Worm (Caenorhabditis elegans) whole organism, L4 larva: ENCODE measurements around the gene T24A6.7.

Source experiments
- D1046.2 ChIP-seq: fragments of 200-800 bp; sonication (Bioruptor generic); IDR thresholded peaks from 2 replicates; pipeline ENCODE4 v1.3.6; 2022; ENCODE audit warnings: missing genetic modification characterization, missing compliant biosample characterization
- F10B5.3 ChIP-seq: sonication (generic microtip); optimal IDR thresholded peaks from 2 replicates; lab custom pipeline; 2016; ENCODE audit warnings: mild to moderate bottlenecking, missing genetic modification characterization, missing compliant biosample characterization
- F37D6.2 ChIP-seq: sonication (generic microtip); optimal IDR thresholded peaks from 2 replicates; lab custom pipeline; 2016; ENCODE audit warnings: mild to moderate bottlenecking, missing genetic modification characterization, missing compliant biosample characterization
- R02D3.7 ChIP-seq: fragments of 150-350 bp; sonication (generic microtip); optimal IDR thresholded peaks from 3 replicates; lab custom pipeline; 2014; ENCODE audit warnings: missing biosample characterization, missing genetic modification characterization
- T20F7.1 ChIP-seq: fragments of 200-800 bp; sonication (Bioruptor generic); optimal IDR thresholded peaks from 2 replicates; lab custom pipeline; 2018; ENCODE audit warnings: mild to moderate bottlenecking, missing genetic modification characterization, missing compliant biosample characterization
- Y48G9A.11 ChIP-seq: fragments of 200-800 bp; sonication (Bioruptor generic); IDR thresholded peaks from 2 replicates; pipeline ENCODE4 v1.3.6; 2022; ENCODE audit warnings: missing genetic modification reagents, missing genetic modification characterization, missing compliant biosample characterization
- ZK337.2 ChIP-seq: fragments of 200-800 bp; sonication (Bioruptor generic); IDR thresholded peaks from 2 replicates; pipeline ENCODE4 v1.3.6; 2022; ENCODE audit warnings: missing genetic modification reagents, missing genetic modification characterization, missing compliant biosample characterization
- aha-1 ChIP-seq: fragments of 150-350 bp; peaks from one replicate; lab custom pipeline; 2014; ENCODE audit warnings: missing biosample characterization, missing genetic modification characterization
- aly-2 ChIP-seq: sonication (generic microtip); optimal IDR thresholded peaks from 2 replicates; lab custom pipeline; 2018; ENCODE audit warnings: missing biosample characterization, missing genetic modification characterization
- arid-1 ChIP-seq: fragments of 200-800 bp; sonication (Bioruptor generic); conservative IDR thresholded peaks from 2 replicates; pipeline ENCODE4 v1.3.6; 2022; ENCODE audit warnings: missing genetic modification reagents, missing genetic modification characterization, missing compliant biosample characterization
- ceh-82 ChIP-seq: sonication (generic microtip); optimal IDR thresholded peaks from 2 replicates; lab custom pipeline; 2017; ENCODE audit warnings: missing biosample characterization, missing genetic modification characterization
- daf-12 ChIP-seq: fragments of 150-350 bp; optimal IDR thresholded peaks from 2 replicates; lab custom pipeline; 2014; ENCODE audit warnings: missing biosample characterization, missing genetic modification reagents, missing genetic modification characterization
- daf-16 ChIP-seq, 3 experiments: sonication (generic microtip); optimal IDR thresholded peaks; 2 replicates each; lab custom pipeline; 2016 to 2017; ENCODE audit warnings: missing genetic modification characterization in 3 of 3, missing genetic modification reagents in 3 of 3, mild to moderate bottlenecking in 2 of 3, missing compliant biosample characterization in 2 of 3, missing biosample characterization in 1 of 3, moderate library complexity in 1 of 3
- duxl-1 ChIP-seq: sonication (generic microtip); optimal IDR thresholded peaks from 2 replicates; lab custom pipeline; 2016; ENCODE audit warnings: mild to moderate bottlenecking, missing genetic modification characterization, moderate library complexity, missing compliant biosample characterization; ENCODE audit not compliant: poor library complexity
- fkh-10 ChIP-seq: fragments of 150-350 bp; optimal IDR thresholded peaks from 2 replicates; lab custom pipeline; 2014; ENCODE audit warnings: missing biosample characterization, missing genetic modification reagents, missing genetic modification characterization
- fos-1 ChIP-seq: fragments of 150-350 bp; optimal IDR thresholded peaks from 2 replicates; lab custom pipeline; 2014; ENCODE audit warnings: missing biosample characterization, missing genetic modification characterization
- gei-8 ChIP-seq: fragments of 200-800 bp; sonication (Bioruptor generic); optimal IDR thresholded peaks from 2 replicates; lab custom pipeline; 2018; ENCODE audit warnings: mild to moderate bottlenecking, missing genetic modification characterization, missing compliant biosample characterization
- lin-13 ChIP-seq: fragments of 150-350 bp; optimal IDR thresholded peaks from 2 replicates; lab custom pipeline; 2014; ENCODE audit warnings: missing biosample characterization, missing genetic modification reagents, missing genetic modification characterization
- lin-15B ChIP-seq: fragments of 150-350 bp; sonication (generic microtip); optimal IDR thresholded peaks from 3 replicates; lab custom pipeline; 2014; ENCODE audit warnings: missing biosample characterization, missing genetic modification characterization
- lin-29 ChIP-seq: fragments of 200-800 bp; sonication (Bioruptor generic); IDR thresholded peaks from 2 replicates; pipeline ENCODE4 v1.3.6; 2022; ENCODE audit warnings: missing genetic modification reagents, missing genetic modification characterization, missing compliant biosample characterization
- madf-5 ChIP-seq, 2 experiments: fragments of 200-800 bp; sonication (Bioruptor generic); IDR thresholded peaks; 2 replicates each; pipeline ENCODE4 v1.3.6; 2022; ENCODE audit warnings: missing compliant biosample characterization in 2 of 2, missing genetic modification characterization in 2 of 2
- madf-9 ChIP-seq: fragments of 200-800 bp; sonication (Bioruptor generic); conservative IDR thresholded peaks from 2 replicates; pipeline ENCODE4 v1.3.6; 2022; ENCODE audit warnings: missing genetic modification reagents, missing genetic modification characterization, missing compliant biosample characterization
- mxl-3 ChIP-seq: fragments of 200-800 bp; sonication (Bioruptor generic); optimal IDR thresholded peaks from 2 replicates; lab custom pipeline; 2018; ENCODE audit warnings: mild to moderate bottlenecking, missing genetic modification characterization, missing compliant biosample characterization
- nhr-28 ChIP-seq: fragments of 150-350 bp; optimal IDR thresholded peaks from 2 replicates; lab custom pipeline; 2014; ENCODE audit warnings: missing biosample characterization, missing genetic modification characterization
- nhr-48 ChIP-seq: sonication (generic microtip); optimal IDR thresholded peaks from 2 replicates; lab custom pipeline; 2016; ENCODE audit warnings: mild to moderate bottlenecking, missing genetic modification characterization, missing compliant biosample characterization
- nhr-6 ChIP-seq: fragments of 150-350 bp; optimal IDR thresholded peaks from 2 replicates; lab custom pipeline; 2014; ENCODE audit warnings: missing biosample characterization, missing genetic modification characterization
- nhr-77 ChIP-seq: fragments of 150-350 bp; optimal IDR thresholded peaks from 2 replicates; lab custom pipeline; 2014; ENCODE audit warnings: missing biosample characterization, missing genetic modification characterization
- php-3 ChIP-seq: fragments of 200-800 bp; sonication (Bioruptor generic); IDR thresholded peaks from 2 replicates; pipeline ENCODE4 v1.3.6; 2022; ENCODE audit warnings: missing genetic modification reagents, missing genetic modification characterization, missing compliant biosample characterization
- pqm-1 ChIP-seq: sonication (generic microtip); optimal IDR thresholded peaks from 2 replicates; lab custom pipeline; 2017; ENCODE audit warnings: missing biosample characterization, missing genetic modification characterization
- set-16 ChIP-seq: fragments of 200-800 bp; sonication (Bioruptor generic); IDR thresholded peaks from 2 replicates; pipeline ENCODE4 v1.3.6; 2022; ENCODE audit warnings: missing genetic modification reagents, missing genetic modification characterization, missing compliant biosample characterization
- snpc-1.2 ChIP-seq: fragments of 200-800 bp; sonication (Bioruptor generic); IDR thresholded peaks from 2 replicates; pipeline ENCODE4 v1.3.6; 2022; ENCODE audit warnings: missing genetic modification reagents, missing genetic modification characterization, missing compliant biosample characterization
- tag-97 ChIP-seq: fragments of 200-800 bp; sonication (Bioruptor generic); IDR thresholded peaks from 2 replicates; pipeline ENCODE4 v1.3.6; 2022; ENCODE audit warnings: missing genetic modification characterization, missing compliant biosample characterization
- zfp-3 ChIP-seq: fragments of 200-800 bp; sonication (Bioruptor generic); conservative IDR thresholded peaks from 2 replicates; pipeline ENCODE4 v1.3.6; 2022; ENCODE audit warnings: missing genetic modification reagents, missing genetic modification characterization, missing compliant biosample characterization
- zip-2 ChIP-seq: fragments of 150-350 bp; optimal IDR thresholded peaks from 2 replicates; lab custom pipeline; 2014; ENCODE audit warnings: missing biosample characterization, missing genetic modification characterization
- ztf-11 ChIP-seq: fragments of 150-350 bp; optimal IDR thresholded peaks from 2 replicates; lab custom pipeline; 2014; ENCODE audit warnings: missing biosample characterization, missing genetic modification characterization
- ztf-7 ChIP-seq: fragments of 150-350 bp; optimal IDR thresholded peaks from 2 replicates; lab custom pipeline; 2014; ENCODE audit warnings: missing biosample characterization, missing genetic modification characterization

T24A6.7 gene

DNA sequence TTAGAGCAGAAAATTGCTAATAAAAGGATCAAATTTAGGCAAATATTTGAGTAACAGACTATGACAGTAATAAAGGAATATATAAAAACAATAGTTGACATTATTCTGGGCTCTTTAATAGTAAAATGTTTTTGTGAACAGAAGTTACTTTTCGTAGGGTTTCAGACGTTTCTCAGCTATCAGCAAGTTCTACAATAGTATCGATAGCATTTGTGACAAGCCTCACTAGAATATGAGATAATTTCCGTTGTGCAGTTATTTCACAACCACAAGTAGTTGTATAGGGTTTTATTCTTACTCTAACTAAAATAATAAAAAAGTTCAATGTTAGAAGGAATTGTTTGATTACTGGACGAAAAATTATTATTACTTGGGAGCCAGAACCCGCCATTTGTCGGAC lies 21.4 kb downstream of the T24A6.7 start, which contains the start of gene srbc-68:
Gene srbc-68 (minus strand): TSS at position 101 of the 400 bp plus-strand sequence.
- TF ChIP-seq nhr-28 (tag; lab: Kevin White, UChicago) (no peak), pqm-1 (tag; lab: Kevin White, UChicago) (no peak), daf-16 (GFP tag; optimal IDR thresholded peaks at IDR 0.05; lab: Kevin White, UChicago) (no peak), daf-16 (tag; optimal IDR thresholded peaks at IDR 0.05; lab: Kevin White, UChicago) (no peak), lin-13 (no peak), gei-8 (no peak)

DNA sequence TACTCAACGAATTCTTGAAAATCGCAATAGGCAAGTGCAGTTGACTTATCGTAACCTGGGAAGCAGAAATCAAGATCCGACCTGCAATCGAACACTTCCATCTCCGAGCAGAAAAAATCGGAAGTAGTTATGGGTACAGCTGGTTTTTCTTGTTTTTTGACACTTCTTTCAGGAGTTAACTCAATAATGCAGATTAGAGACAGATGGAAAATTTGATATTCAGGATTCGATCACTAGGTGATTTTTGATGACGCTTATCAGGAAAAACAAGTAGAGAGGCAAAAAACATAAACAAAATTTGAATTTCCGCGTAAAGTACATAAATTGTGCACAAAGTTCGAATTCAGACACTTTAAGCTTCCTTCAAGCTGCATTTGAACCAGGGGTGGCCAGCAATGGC lies 23.7 kb downstream of the T24A6.7 start, which contains the start of gene srw-130:
Gene srw-130 (minus strand): TSS at position 101 of the 400 bp plus-strand sequence.
- TF ChIP-seq php-3, result no peak
- TF ChIP-seq pqm-1 (tag; lab: Kevin White, UChicago), result no peak
- no peak for TF ChIP-seq zip-2 (tag; lab: Kevin White, UChicago)
- TF ChIP-seq aly-2 (tag; lab: Kevin White, UChicago), result no peak
- no peak for TF ChIP-seq madf-9 (GFP tag; lab: Robert Waterston, UW)
- TF ChIP-seq R02D3.7 (tag; lab: Kevin White, UChicago), result no peak
- no peak for TF ChIP-seq ztf-11 (tag; lab: Kevin White, UChicago)
- no peak for TF ChIP-seq daf-12 (tag; lab: Kevin White, UChicago)
- TF ChIP-seq arid-1 (GFP tag; lab: Robert Waterston, UW), result no peak
- TF ChIP-seq Y48G9A.11, result no peak
- TF ChIP-seq T20F7.1, result no peak
- TF ChIP-seq fkh-10 (GFP tag; lab: Kevin White, UChicago), result no peak
- no peak for TF ChIP-seq D1046.2 (GFP tag; lab: Robert Waterston, UW)
- TF ChIP-seq set-16 (GFP tag; lab: Robert Waterston, UW), result no peak
- no peak for TF ChIP-seq nhr-77 (tag; lab: Kevin White, UChicago)

DNA sequence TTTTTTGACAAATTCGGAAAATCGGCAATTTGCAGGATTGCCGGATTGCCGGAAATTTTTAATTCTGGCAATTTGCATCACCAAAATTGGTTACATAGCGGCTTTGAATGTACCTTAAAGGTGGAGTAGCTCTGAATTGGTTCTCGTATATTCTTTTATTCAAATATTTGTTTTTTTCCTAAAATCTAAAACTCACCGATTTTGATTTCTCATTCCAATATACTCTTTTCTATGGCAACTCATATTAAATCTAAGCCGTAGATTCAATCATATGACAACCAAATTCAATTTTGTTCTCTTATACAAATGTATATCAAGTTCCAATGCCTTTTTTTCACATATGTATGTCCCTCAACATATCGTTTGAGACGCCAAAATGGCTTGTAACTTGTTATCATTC lies 24.5 kb downstream of the T24A6.7 start, which contains the start of gene sri-21:
Gene sri-21 (plus strand): TSS at position 301 of the 400 bp plus-strand sequence.
- TF ChIP-seq snpc-1.2 (GFP tag; lab: Robert Waterston, UW), result no peak

DNA sequence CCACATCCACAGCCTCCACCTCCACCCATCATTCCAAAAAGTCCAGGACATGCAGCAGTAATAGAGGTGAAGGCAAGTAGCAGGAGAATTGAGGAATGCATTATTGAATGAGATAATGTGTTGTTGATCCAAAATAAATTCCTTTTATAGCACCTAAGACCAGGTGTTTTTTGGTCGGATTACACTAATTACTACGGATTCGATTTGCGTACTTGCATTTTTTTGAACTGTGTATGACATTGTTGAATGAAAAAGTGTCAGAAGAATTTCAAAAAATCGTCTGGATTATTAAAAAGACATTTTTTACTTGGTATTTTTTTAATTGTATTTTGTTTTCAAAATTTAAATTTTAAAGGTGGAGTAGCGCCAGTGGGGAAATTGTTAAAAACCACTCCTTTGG lies 26.7 kb downstream of the T24A6.7 start, which contains the start of gene grl-28:
Gene grl-28 (minus strand): TSS at position 101 of the 400 bp plus-strand sequence.
- TF ChIP-seq mxl-3 (no peak), lin-29 (GFP tag; lab: Robert Waterston, UW) (no peak), T20F7.1 (no peak), daf-16 (GFP tag; optimal IDR thresholded peaks at IDR 0.05; lab: Kevin White, UChicago) (no peak), daf-16 (tag; optimal IDR thresholded peaks at IDR 0.05; lab: Kevin White, UChicago) (no peak), lin-15B (tag; lab: Kevin White, UChicago) (no peak), nhr-77 (tag; lab: Kevin White, UChicago) (no peak), fos-1 (tag; lab: Kevin White, UChicago) (no peak), tag-97 (no peak), F37D6.2 (no peak), ceh-82 (tag; lab: Kevin White, UChicago) (no peak), nhr-6 (no peak), F10B5.3 (tag; lab: Kevin White, UChicago) (no peak), nhr-48 (tag; lab: Kevin White, UChicago) (no peak), aha-1 (no peak), duxl-1 (no peak), madf-5 (GFP tag; IDR thresholded peaks at IDR 0.05; lab: Robert Waterston, UW) (no peak), zfp-3 (no peak), ztf-7 (tag; lab: Kevin White, UChicago) (no peak), php-3 (no peak), ZK337.2 (GFP tag; lab: Robert Waterston, UW) (no peak)
